Worm (Caenorhabditis elegans) whole organism, young adult: ENCODE data around the gene ZC513.2.
"Not testable (repeated sequence)": the region's sequence is repeated elsewhere in the genome, so short reads cannot be mapped to it uniquely, and the experiment has no call there.

ENCODE experiments used
- F10E7.11 ChIP-seq: sonication (generic microtip); optimal IDR thresholded peaks from 2 replicates; lab custom pipeline; 2017; ENCODE audit warnings: mild to moderate bottlenecking, missing genetic modification characterization, moderate library complexity, missing compliant biosample characterization
- F23B12.7 ChIP-seq: sonication (generic microtip); optimal IDR thresholded peaks from 2 replicates; lab custom pipeline; 2017; ENCODE audit warnings: missing genetic modification characterization, mild to moderate bottlenecking, missing compliant biosample characterization, antibody characterized with exemption, moderate library complexity; ENCODE audit not compliant: insufficient read depth
- F39B2.1 ChIP-seq: fragments of 200-800 bp; sonication (Bioruptor generic); IDR thresholded peaks from 2 replicates; pipeline ENCODE4 v1.3.6; 2022; ENCODE audit warnings: missing genetic modification reagents, missing genetic modification characterization, missing compliant biosample characterization
- ama-1 ChIP-seq, 3 experiments: fragments of 150-350 bp in 1 of 3; sonication (generic microtip) in 2 of 3; optimal IDR thresholded peaks; 2 replicates each; lab custom pipeline; 2014 to 2018; ENCODE audit warnings: missing biosample characterization in 2 of 3, missing genetic modification characterization in 2 of 3, missing genetic modification reagents in 2 of 3
- ceh-100 ChIP-seq: fragments of 200-800 bp; sonication (Bioruptor generic); IDR thresholded peaks from 2 replicates; pipeline ENCODE4 v1.3.6; 2022; ENCODE audit warnings: missing genetic modification reagents, missing genetic modification characterization, missing compliant biosample characterization
- chd-7 ChIP-seq: sonication (generic microtip); optimal IDR thresholded peaks from 2 replicates; lab custom pipeline; 2016; ENCODE audit warnings: mild to moderate bottlenecking, missing genetic modification characterization, moderate library complexity, missing compliant biosample characterization
- lir-1 ChIP-seq: fragments of 200-800 bp; sonication (Bioruptor generic); conservative IDR thresholded peaks from 2 replicates; pipeline ENCODE4 v1.3.6; 2022; ENCODE audit warnings: missing genetic modification reagents, missing genetic modification characterization, missing compliant biosample characterization
- madf-6 ChIP-seq: fragments of 200-800 bp; sonication (Bioruptor generic); IDR thresholded peaks from 2 replicates; pipeline ENCODE4 v1.3.6; 2022; ENCODE audit warnings: missing genetic modification reagents, missing genetic modification characterization, missing compliant biosample characterization
- rec-8 ChIP-seq, 2 experiments: sonication (generic microtip); optimal IDR thresholded peaks; 2 replicates each; lab custom pipeline; 2016; ENCODE audit warnings: mild to moderate bottlenecking in 2 of 2, missing genetic modification characterization in 2 of 2, missing genetic modification reagents in 2 of 2, missing genotype in 2 of 2, missing biosample characterization in 1 of 2, missing compliant biosample characterization in 1 of 2, moderate library complexity in 1 of 2
- sea-2 ChIP-seq: fragments of 200-800 bp; sonication (Bioruptor generic); IDR thresholded peaks from 2 replicates; pipeline ENCODE4 v1.3.6; 2022; ENCODE audit warnings: missing genetic modification characterization, missing compliant biosample characterization
- snpc-4 ChIP-seq, 5 experiments: fragments of 150-350 bp in 1 of 5; sonication (generic microtip) in 4 of 5; optimal IDR thresholded peaks; 2 replicates each; lab custom pipeline; 2014 to 2018; ENCODE audit warnings: missing genetic modification characterization in 5 of 5, missing biosample characterization in 3 of 5, antibody characterized with exemption in 2 of 5, mild to moderate bottlenecking in 2 of 5, missing compliant biosample characterization in 2 of 5, missing genotype in 2 of 5, moderate library complexity in 2 of 5, missing genetic modification reagents in 1 of 5
- tbx-9 ChIP-seq: sonication (generic microtip); optimal IDR thresholded peaks from 2 replicates; lab custom pipeline; 2016; ENCODE audit warnings: borderline replicate concordance, missing genetic modification characterization, inconsistent platforms, missing compliant biosample characterization
- unc-62 ChIP-seq: fragments of 150-350 bp; optimal IDR thresholded peaks from 2 replicates; lab custom pipeline; 2014; ENCODE audit warnings: missing biosample characterization, missing genetic modification reagents, missing genetic modification characterization
- ztf-6 ChIP-seq: fragments of 200-800 bp; sonication (Bioruptor generic); IDR thresholded peaks from 2 replicates; pipeline ENCODE4 v1.3.6; 2022; ENCODE audit warnings: missing genetic modification reagents, missing genetic modification characterization, missing compliant biosample characterization

DNA sequence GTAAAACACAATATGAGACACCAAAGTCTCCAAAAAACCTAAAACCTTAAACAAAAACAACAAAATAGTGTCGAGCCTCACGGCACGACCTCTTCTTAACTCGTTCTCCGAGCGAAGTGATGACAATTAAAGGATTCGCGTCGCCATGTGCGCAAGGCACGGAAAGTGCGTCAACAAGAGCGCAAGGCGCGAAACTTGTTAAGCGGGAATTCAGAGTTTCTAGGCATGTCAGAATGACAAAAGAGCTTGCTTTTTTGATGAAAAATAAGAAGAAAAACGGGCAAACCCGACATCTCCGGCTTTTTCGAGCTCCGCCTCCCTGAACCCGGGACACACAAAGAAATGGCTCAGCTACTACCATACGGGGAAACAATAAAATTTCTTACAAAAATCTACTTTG, 3.5 kb downstream of the ZC513.2 start:
- TF ChIP-seq F10E7.11 (tag; lab: Kevin White, UChicago); rec-8 (tag; optimal IDR thresholded peaks at IDR 0.05; lab: Kevin White, UChicago); snpc-4 (GFP tag; optimal IDR thresholded peaks at IDR 0.05; lab: Kevin White, UChicago); snpc-4 (tag; optimal IDR thresholded peaks at IDR 0.05; lab: Kevin White, UChicago); ztf-6 (GFP tag; lab: Robert Waterston, UW); ceh-100; chd-7 (tag; lab: Kevin White, UChicago); unc-62; ama-1 (optimal IDR thresholded peaks at IDR 0.05; lab: Kevin White, UChicago); ama-1 (GFP tag; optimal IDR thresholded peaks at IDR 0.05; lab: Kevin White, UChicago); tbx-9 (tag; lab: Kevin White, UChicago); F23B12.7 (tag; lab: Kevin White, UChicago); sea-2 (GFP tag; lab: Robert Waterston, UW); lir-1 (GFP tag; lab: Robert Waterston, UW): not testable (repeated sequence)
- TF ChIP-seq madf-6 (GFP tag; lab: Robert Waterston, UW) (peak; percentile 89), F39B2.1 (GFP tag; lab: Robert Waterston, UW) (peak; percentile 69; the same call in 1 of the 2 replicates)
